Worm (Caenorhabditis elegans) whole organism, late embryonic: ENCODE results near the gene fbxa-135.

Experiments
- C08G9.2 ChIP-seq: sonication (generic microtip); optimal IDR thresholded peaks from 2 replicates; lab custom pipeline; 2016; ENCODE audit warnings: mild to moderate bottlenecking, missing genetic modification characterization, moderate library complexity, missing compliant biosample characterization
- C38D4.7 ChIP-seq: fragments of 200-800 bp; sonication (Bioruptor generic); optimal IDR thresholded peaks from 2 replicates; lab custom pipeline; 2018; ENCODE audit warnings: mild to moderate bottlenecking, missing genetic modification characterization, moderate library complexity, missing compliant biosample characterization
- K09A11.1 ChIP-seq: sonication (generic microtip); optimal IDR thresholded peaks from 2 replicates; lab custom pipeline; 2017; ENCODE audit warnings: antibody characterized with exemption, mild to moderate bottlenecking, missing genetic modification characterization, missing compliant biosample characterization; ENCODE audit not compliant: insufficient read depth
- ahr-1 ChIP-seq: sonication (generic microtip); optimal IDR thresholded peaks from 2 replicates; lab custom pipeline; 2016; ENCODE audit warnings: missing genetic modification characterization, missing compliant biosample characterization
- ceh-30 ChIP-seq: fragments of 150-350 bp; optimal IDR thresholded peaks from 2 replicates; lab custom pipeline; 2014; ENCODE audit warnings: missing biosample characterization, missing genetic modification characterization
- ceh-45 ChIP-seq: fragments of 200-800 bp; sonication (Bioruptor generic); IDR thresholded peaks from 2 replicates; pipeline ENCODE4 v1.3.6; 2022; ENCODE audit warnings: missing genetic modification reagents, missing genetic modification characterization, missing compliant biosample characterization
- ceh-9 ChIP-seq: sonication (generic microtip); optimal IDR thresholded peaks from 2 replicates; lab custom pipeline; 2016; ENCODE audit warnings: mild to moderate bottlenecking, missing genetic modification characterization, inconsistent platforms, missing compliant biosample characterization
- fkh-10 ChIP-seq: fragments of 150-350 bp; optimal IDR thresholded peaks from 2 replicates; lab custom pipeline; 2014; ENCODE audit warnings: missing biosample characterization, missing genetic modification reagents, missing genetic modification characterization
- hlh-15 ChIP-seq: sonication (generic microtip); optimal IDR thresholded peaks from 2 replicates; lab custom pipeline; 2016; ENCODE audit warnings: missing genetic modification characterization, missing compliant biosample characterization
- hlh-6 ChIP-seq: sonication (generic microtip); optimal IDR thresholded peaks from 2 replicates; lab custom pipeline; 2016; ENCODE audit warnings: missing genotype, missing genetic modification characterization, missing compliant biosample characterization
- lim-6 ChIP-seq: sonication (generic microtip); optimal IDR thresholded peaks from 2 replicates; lab custom pipeline; 2016; ENCODE audit warnings: missing genetic modification characterization, missing compliant biosample characterization
- lin-11 ChIP-seq: fragments of 200-800 bp; sonication (Bioruptor generic); optimal IDR thresholded peaks from 2 replicates; lab custom pipeline; 2018; ENCODE audit warnings: mild to moderate bottlenecking, missing genetic modification characterization, missing compliant biosample characterization
- nfya-1 ChIP-seq: sonication (generic microtip); optimal IDR thresholded peaks from 2 replicates; lab custom pipeline; 2017; ENCODE audit warnings: missing genetic modification characterization, mild to moderate bottlenecking, missing compliant biosample characterization, antibody characterized with exemption, moderate library complexity
- npax-4 ChIP-seq: sonication (generic microtip); optimal IDR thresholded peaks from 2 replicates; lab custom pipeline; 2016; ENCODE audit warnings: missing genetic modification characterization, missing compliant biosample characterization
- odd-2 ChIP-seq: sonication (generic microtip); optimal IDR thresholded peaks from 2 replicates; lab custom pipeline; 2017; ENCODE audit warnings: antibody characterized with exemption, mild to moderate bottlenecking, missing genetic modification characterization, missing compliant biosample characterization
- pag-3 ChIP-seq: sonication (generic microtip); optimal IDR thresholded peaks from 2 replicates; lab custom pipeline; 2016; ENCODE audit warnings: missing compliant biosample characterization, missing genetic modification characterization, borderline replicate concordance
- pat-9 ChIP-seq: fragments of 200-800 bp; sonication (Bioruptor generic); optimal IDR thresholded peaks from 2 replicates; lab custom pipeline; 2018; ENCODE audit warnings: mild to moderate bottlenecking, missing genetic modification characterization, moderate library complexity, missing compliant biosample characterization
- pax-1 ChIP-seq: fragments of 150-350 bp; optimal IDR thresholded peaks from 2 replicates; lab custom pipeline; 2014; ENCODE audit warnings: missing biosample characterization, missing genetic modification characterization
- pha-2 ChIP-seq: sonication (generic microtip); optimal IDR thresholded peaks from 2 replicates; lab custom pipeline; 2017; ENCODE audit warnings: mild to moderate bottlenecking, missing genetic modification characterization, missing compliant biosample characterization
- pha-4 ChIP-seq: fragments of 150-350 bp; optimal IDR thresholded peaks from 2 replicates; lab custom pipeline; 2018; ENCODE audit warnings: missing biosample characterization, missing genetic modification reagents, missing genetic modification characterization
- pros-1 ChIP-seq: fragments of 150-350 bp; optimal IDR thresholded peaks from 2 replicates; lab custom pipeline; 2014; ENCODE audit warnings: missing biosample characterization, missing genetic modification reagents, missing genetic modification characterization
- ref-2 ChIP-seq: sonication (generic microtip); optimal IDR thresholded peaks from 2 replicates; lab custom pipeline; 2016; ENCODE audit warnings: missing genetic modification characterization, missing compliant biosample characterization
- rnt-1 ChIP-seq: sonication (generic microtip); optimal IDR thresholded peaks from 2 replicates; lab custom pipeline; 2016; ENCODE audit warnings: missing genetic modification characterization, missing compliant biosample characterization
- sox-2 ChIP-seq: fragments of 200-800 bp; sonication (Bioruptor generic); IDR thresholded peaks from 2 replicates; pipeline ENCODE4 v1.3.6; 2022; ENCODE audit warnings: missing genetic modification reagents, missing genetic modification characterization, missing compliant biosample characterization
- sox-4 ChIP-seq: sonication (generic microtip); optimal IDR thresholded peaks from 2 replicates; lab custom pipeline; 2017; ENCODE audit warnings: mild to moderate bottlenecking, missing genetic modification characterization, inconsistent platforms, missing compliant biosample characterization
- syd-9 ChIP-seq: sonication (generic microtip); optimal IDR thresholded peaks from 2 replicates; lab custom pipeline; 2016; ENCODE audit warnings: mild to moderate bottlenecking, missing genetic modification characterization, moderate library complexity, missing compliant biosample characterization
- tbx-7 ChIP-seq: sonication (generic microtip); optimal IDR thresholded peaks from 2 replicates; lab custom pipeline; 2016; ENCODE audit warnings: missing genotype, missing genetic modification characterization, missing compliant biosample characterization
- ttx-3 ChIP-seq: sonication (generic microtip); optimal IDR thresholded peaks from 2 replicates; lab custom pipeline; 2016; ENCODE audit warnings: missing genetic modification reagents, missing genetic modification characterization, missing compliant biosample characterization
- unc-3 ChIP-seq, 2 experiments: fragments of 200-800 bp in 1 of 2; sonication (Bioruptor generic) in 1 of 2; sonication (generic microtip) in 1 of 2; conservative IDR thresholded peaks in 1 of 2; optimal IDR thresholded peaks in 1 of 2; 2 replicates each; pipeline versions ENCODE4 v1.3.6 to Lab custom; 2016 to 2022; ENCODE audit warnings: missing compliant biosample characterization in 2 of 2, missing genetic modification characterization in 2 of 2, missing genetic modification reagents in 1 of 2
- unc-42 ChIP-seq: sonication (generic microtip); optimal IDR thresholded peaks from 2 replicates; lab custom pipeline; 2016; ENCODE audit warnings: missing genotype, missing genetic modification characterization, missing compliant biosample characterization

fbxa-135 gene

ce11 chrV:15431322-15432052 is 29.4 kb downstream of the fbxa-135 start:
- TF ChIP-seq ceh-45 (GFP tag; lab: Robert Waterston, UW) (0 out of 2 replicates have a peak, but pooled peaks have one; percentile 28), pat-9 (tag; lab: Kevin White, UChicago) (no peak)

- TF ChIP-seq ref-2 (tag; lab: Kevin White, UChicago) (no peak), syd-9 (tag; lab: Kevin White, UChicago) (no peak), ceh-9 (tag; lab: Kevin White, UChicago) (no peak), C08G9.2 (tag; lab: Kevin White, UChicago) (no peak), K09A11.1 (tag; lab: Kevin White, UChicago) (no peak), tbx-7 (tag; lab: Kevin White, UChicago) (no peak), ceh-30 (no peak)
These were observed 30.4 kb downstream of the fbxa-135 start, which contains the start of gene T26H5.8 for ce11 chrV:15432457-15432856. Gene T26H5.8 (minus strand): TSS chrV:15432726.

- TF ChIP-seq ref-2 (tag; lab: Kevin White, UChicago) (no peak), pax-1 (no peak), lin-11 (tag; lab: Kevin White, UChicago) (no peak), ahr-1 (tag; lab: Kevin White, UChicago) (no peak), hlh-6 (tag; lab: Kevin White, UChicago) (no peak), hlh-15 (tag; lab: Kevin White, UChicago) (no peak), rnt-1 (tag; lab: Kevin White, UChicago) (no peak), lim-6 (no peak), C08G9.2 (tag; lab: Kevin White, UChicago) (no peak), npax-4 (tag; lab: Kevin White, UChicago) (no peak), pha-2 (tag; lab: Kevin White, UChicago) (no peak), odd-2 (tag; lab: Kevin White, UChicago) (no peak), sox-4 (tag; lab: Kevin White, UChicago) (no peak), C38D4.7 (GFP tag; lab: Kevin White, UChicago) (no peak), pros-1 (no peak)
These were observed 32.6 kb downstream of the fbxa-135 start for ce11 chrV:15434647-15435046.

- no peak for TF ChIP-seq unc-3 (GFP tag; conservative IDR thresholded peaks at IDR 0.05; lab: Robert Waterston, UW)
- no peak for TF ChIP-seq unc-3 (tag; optimal IDR thresholded peaks at IDR 0.05; lab: Kevin White, UChicago)
- no peak for TF ChIP-seq unc-42 (tag; lab: Kevin White, UChicago)
- no peak for TF ChIP-seq sox-2 (GFP tag; lab: Robert Waterston, UW)
- no peak for TF ChIP-seq nfya-1 (tag; lab: Kevin White, UChicago)
- TF ChIP-seq ttx-3 (tag; lab: Kevin White, UChicago): no peak
- no peak for TF ChIP-seq fkh-10 (GFP tag; lab: Kevin White, UChicago)
- TF ChIP-seq pha-4 (tag; lab: Kevin White, UChicago): no peak
- TF ChIP-seq ref-2 (tag; lab: Kevin White, UChicago): no peak
- no peak for TF ChIP-seq pag-3 (tag; lab: Kevin White, UChicago)
These were observed 34.1 kb downstream of the fbxa-135 start for ce11 chrV:15436133-15436532.

- peak; percentile 68 for TF ChIP-seq nfya-1 (tag; lab: Kevin White, UChicago)
- TF ChIP-seq ref-2 (tag; lab: Kevin White, UChicago): no peak
These were observed 40.3 kb downstream of the fbxa-135 start for ce11 chrV:15442384-15442783.
